Worm (Caenorhabditis elegans): ENCODE data around the gene T22F3.7.

Gene T22F3.7

DNA sequence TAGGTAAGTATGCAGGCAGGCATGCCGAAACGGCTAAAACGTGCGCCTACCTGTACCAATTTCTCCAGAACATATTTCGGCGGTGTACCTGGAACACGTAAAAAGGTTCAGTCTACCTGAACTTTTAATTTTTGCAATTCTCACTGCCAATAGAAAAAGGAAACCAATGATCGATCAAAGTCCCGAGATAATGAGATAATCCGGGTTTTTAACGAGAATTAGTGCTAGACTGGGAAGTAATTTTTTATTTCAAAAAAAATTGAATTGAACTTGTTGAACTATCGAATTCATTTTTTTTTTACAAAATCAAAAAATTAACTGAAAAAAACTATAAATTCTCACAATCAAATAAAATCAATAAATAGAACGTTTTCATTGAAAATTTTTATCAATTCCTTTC, at the start of gene T22F3.7:
Gene T22F3.7 (minus strand): TSS at position 101 of the 400 bp plus-strand sequence.
- TF ChIP-seq K02D7.2 (tag; optimal IDR thresholded peaks at IDR 0.05) (no peak), lim-6 (tag; optimal IDR thresholded peaks at IDR 0.05) (no peak), zip-5 (tag; optimal IDR thresholded peaks at IDR 0.05) (no peak), sdc-2 (tag; optimal IDR thresholded peaks at IDR 0.05) (no peak), elt-4 (tag; optimal IDR thresholded peaks at IDR 0.05) (no peak), ceh-2 (tag; optimal IDR thresholded peaks at IDR 0.05) (no peak), npax-4 (tag; optimal IDR thresholded peaks at IDR 0.05) (no peak), nhr-232 (tag; optimal IDR thresholded peaks at IDR 0.05) (no peak), ets-4 (tag; optimal IDR thresholded peaks at IDR 0.05) (no peak), ceh-48 (tag; optimal IDR thresholded peaks at IDR 0.05) (no peak), hlh-30 (tag; optimal IDR thresholded peaks at IDR 0.05; ENCODE audit: insufficient read depth) (no peak), dve-1 (tag; optimal IDR thresholded peaks at IDR 0.05) (no peak), pax-1 (tag; optimal IDR thresholded peaks at IDR 0.05) (no peak), ceh-34 (tag; optimal IDR thresholded peaks at IDR 0.05) (no peak), ceh-6 (GFP tag; optimal IDR thresholded peaks at IDR 0.05) (no peak), che-1 (tag; optimal IDR thresholded peaks at IDR 0.05) (no peak), C38D4.7 (GFP tag; optimal IDR thresholded peaks at IDR 0.05) (no peak)

DNA sequence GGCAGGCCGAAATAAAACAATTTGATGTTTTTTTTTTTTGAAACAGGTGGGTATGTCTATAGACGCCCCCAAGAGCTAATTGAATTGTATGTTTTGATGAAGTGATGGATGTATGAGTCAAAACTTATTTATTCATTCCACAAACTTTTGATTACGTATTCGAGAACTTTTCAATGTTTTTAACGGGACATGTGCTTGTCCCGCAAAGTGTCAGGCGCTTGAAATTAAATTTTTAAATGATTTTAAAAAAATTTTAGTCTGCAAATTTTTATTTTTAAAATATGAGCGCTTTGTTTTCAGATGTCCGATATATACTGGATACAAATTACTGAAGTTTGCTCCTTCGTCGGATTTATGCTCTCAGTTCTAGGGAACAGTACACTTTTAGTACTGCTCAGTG, 49.0 kb upstream of the T22F3.7 start, which contains the start of gene str-114:
Gene str-114 (plus strand): TSS at position 301 of the 400 bp plus-strand sequence.
- TF ChIP-seq ceh-2 (tag; optimal IDR thresholded peaks at IDR 0.05) (no peak), ahr-1 (tag; optimal IDR thresholded peaks at IDR 0.05) (no peak), syd-9 (tag; optimal IDR thresholded peaks at IDR 0.05) (no peak), dmd-4 (tag; optimal IDR thresholded peaks at IDR 0.05; ENCODE audit: borderline replicate concordance) (no peak), ama-1 (optimal IDR thresholded peaks at IDR 0.05) (no peak), ref-2 (tag; optimal IDR thresholded peaks at IDR 0.05) (no peak), ceh-45 (GFP tag; IDR thresholded peaks at IDR 0.05) (no peak), mec-3 (tag; optimal IDR thresholded peaks at IDR 0.05; ENCODE audit: borderline replicate concordance) (no peak), C38D4.7 (GFP tag; optimal IDR thresholded peaks at IDR 0.05) (no peak), gmeb-2 (tag; optimal IDR thresholded peaks at IDR 0.05) (no peak), C08G9.2 (tag; optimal IDR thresholded peaks at IDR 0.05) (no peak), ceh-34 (tag; optimal IDR thresholded peaks at IDR 0.05) (no peak), pros-1 (tag; optimal IDR thresholded peaks at IDR 0.05) (no peak), ceh-24 (tag; optimal IDR thresholded peaks at IDR 0.05) (no peak), nhr-232 (tag; optimal IDR thresholded peaks at IDR 0.05) (no peak), fax-1 (tag; optimal IDR thresholded peaks at IDR 0.05) (no peak), elt-4 (tag; optimal IDR thresholded peaks at IDR 0.05) (no peak), hlh-13 (GFP tag; optimal IDR thresholded peaks at IDR 0.05) (no peak), eyg-1 (tag; optimal IDR thresholded peaks at IDR 0.05) (no peak)

DNA sequence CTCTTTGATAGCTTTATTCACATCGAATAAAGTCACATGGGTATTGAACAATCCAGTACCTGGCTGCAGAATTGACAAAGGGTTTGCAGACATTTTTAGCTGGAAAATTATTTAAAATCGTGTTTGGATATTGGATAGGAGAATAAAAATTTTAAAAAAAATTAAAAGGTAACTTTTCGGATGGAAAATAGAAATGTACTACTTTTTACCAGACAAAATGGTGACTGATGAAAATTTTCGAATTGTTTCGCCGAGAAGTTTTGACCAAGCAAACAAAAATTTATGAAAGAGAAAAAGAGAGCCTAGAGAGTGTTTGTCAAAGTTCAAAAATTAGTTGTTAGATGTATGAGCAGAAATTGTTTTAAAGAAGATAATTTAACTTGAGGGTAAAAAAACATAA, 47.4 kb upstream of the T22F3.7 start, which contains the start of gene F59B1.10:
Gene F59B1.10 (minus strand): TSS at position 101 of the 400 bp plus-strand sequence.
- TF ChIP-seq che-1 (tag; optimal IDR thresholded peaks at IDR 0.05) (no peak), ref-2 (tag; optimal IDR thresholded peaks at IDR 0.05) (no peak), ceh-45 (GFP tag; IDR thresholded peaks at IDR 0.05) (no peak), pros-1 (tag; optimal IDR thresholded peaks at IDR 0.05) (no peak), gmeb-2 (tag; optimal IDR thresholded peaks at IDR 0.05) (no peak), T23F11.4 (GFP tag; optimal IDR thresholded peaks at IDR 0.05) (no peak), F13H6.1 (tag; optimal IDR thresholded peaks at IDR 0.05) (no peak), eyg-1 (tag; optimal IDR thresholded peaks at IDR 0.05) (no peak), pha-4 (tag; optimal IDR thresholded peaks at IDR 0.05) (no peak)

DNA sequence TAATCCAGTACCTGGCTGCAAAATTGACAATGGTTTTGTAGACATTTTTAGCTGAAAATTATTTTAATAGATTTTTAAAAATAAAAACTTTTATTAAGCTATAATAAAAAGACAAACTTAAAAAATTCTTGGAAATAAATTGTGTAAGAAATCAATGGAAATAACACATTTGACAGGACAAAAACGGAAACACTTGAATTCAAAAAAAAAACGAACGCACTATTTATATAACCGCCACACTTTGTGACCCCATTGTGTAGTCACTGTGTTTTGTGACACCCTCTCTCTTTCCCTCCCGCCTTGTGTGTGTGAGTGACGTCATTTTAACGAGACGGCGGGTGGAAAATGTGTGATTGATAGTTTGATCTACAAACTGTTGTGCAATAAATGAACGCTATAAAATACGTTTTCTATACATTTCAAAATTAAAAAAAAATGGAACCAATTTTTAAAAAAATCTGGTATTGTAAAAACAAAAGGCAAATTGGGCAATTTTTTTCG, 43.8 kb upstream of the T22F3.7 start, which contains the start of gene F59B1.8:
Gene F59B1.8 (minus strand): TSS at position 51 of the 501 bp plus-strand sequence.
- TF ChIP-seq dmd-4 (tag; optimal IDR thresholded peaks at IDR 0.05; ENCODE audit: borderline replicate concordance) (no peak), sox-4 (tag; optimal IDR thresholded peaks at IDR 0.05) (no peak), tbx-2 (tag; optimal IDR thresholded peaks at IDR 0.05) (peak; percentile 18), odd-2 (tag; optimal IDR thresholded peaks at IDR 0.05) (no peak), pha-2 (tag; optimal IDR thresholded peaks at IDR 0.05) (no peak), ceh-19 (GFP tag; optimal IDR thresholded peaks at IDR 0.05) (no peak), elt-2 (tag; optimal IDR thresholded peaks at IDR 0.05) (peak; percentile 37), sdc-2 (tag; optimal IDR thresholded peaks at IDR 0.05) (no peak), unc-3 (GFP tag; conservative IDR thresholded peaks at IDR 0.05) (no peak), unc-3 (tag; optimal IDR thresholded peaks at IDR 0.05) (no peak), pax-1 (tag; optimal IDR thresholded peaks at IDR 0.05) (no peak), unc-86 (tag; optimal IDR thresholded peaks at IDR 0.05) (no peak), lin-11 (tag; optimal IDR thresholded peaks at IDR 0.05) (no peak), che-1 (tag; optimal IDR thresholded peaks at IDR 0.05) (no peak), ceh-34 (tag; optimal IDR thresholded peaks at IDR 0.05) (no peak), fax-1 (tag; optimal IDR thresholded peaks at IDR 0.05) (no peak)

Data from whole organism, late embryonic.